Worm (Caenorhabditis elegans): Measurements from ENCODE around the gene gst-19.
"Not testable (repeated sequence)": the region's sequence is repeated elsewhere in the genome, so short reads cannot be mapped to it uniquely, and the experiment has no call there.

gst-19 gene

ce11 chrII:13670707-13671295 is 43.9 kb upstream of the gst-19 start:
- TF ChIP-seq elt-2 (tag; optimal IDR thresholded peaks at IDR 0.05) = peak; percentile 1
- no peak for TF ChIP-seq dve-1 (tag; optimal IDR thresholded peaks at IDR 0.05)

ce11 chrII:13668844-13669441 is 42.0 kb upstream of the gst-19 start, which contains the start of gene C31C9.7:
C31C9.7 (plus strand) TSS chrII:13669104.
- TF ChIP-seq ceh-6 (GFP tag; optimal IDR thresholded peaks at IDR 0.05) (no peak), Y22D7AL.16 (tag; optimal IDR thresholded peaks at IDR 0.05) (no peak), rnt-1 (tag; optimal IDR thresholded peaks at IDR 0.05) (no peak), unc-55 (GFP tag; optimal IDR thresholded peaks at IDR 0.05) (no peak), tbx-2 (tag; optimal IDR thresholded peaks at IDR 0.05) (no peak), ttx-3 (tag; optimal IDR thresholded peaks at IDR 0.05) (no peak), pax-1 (tag; optimal IDR thresholded peaks at IDR 0.05) (no peak), nhr-232 (tag; optimal IDR thresholded peaks at IDR 0.05) (no peak), F13H6.1 (tag; optimal IDR thresholded peaks at IDR 0.05) (no peak), madf-2 (tag; optimal IDR thresholded peaks at IDR 0.05) (no peak), zip-5 (tag; optimal IDR thresholded peaks at IDR 0.05) (no peak), C08G9.2 (tag; optimal IDR thresholded peaks at IDR 0.05) (no peak), ceh-19 (GFP tag; optimal IDR thresholded peaks at IDR 0.05) (no peak), ztf-16 (tag; optimal IDR thresholded peaks at IDR 0.05) (no peak)

- TF ChIP-seq pros-1 (tag; optimal IDR thresholded peaks at IDR 0.05) (no peak), dve-1 (tag; optimal IDR thresholded peaks at IDR 0.05) (peak; percentile 26), elt-2 (tag; optimal IDR thresholded peaks at IDR 0.05) (peak; percentile 99)
Observed at ce11 chrII:13664993-13665680, 38.2 kb upstream of the gst-19 start.

- no peak for TF ChIP-seq ceh-9 (tag; optimal IDR thresholded peaks at IDR 0.05)
- TF ChIP-seq ceh-22 (tag; optimal IDR thresholded peaks at IDR 0.05) = no peak
- no peak for TF ChIP-seq sox-4 (tag; optimal IDR thresholded peaks at IDR 0.05)
- TF ChIP-seq gmeb-2 (tag; optimal IDR thresholded peaks at IDR 0.05) = no peak
- TF ChIP-seq ama-1 (optimal IDR thresholded peaks at IDR 0.05) = no peak
- no peak for TF ChIP-seq nhr-11 (tag; optimal IDR thresholded peaks at IDR 0.05)
- TF ChIP-seq rnt-1 (tag; optimal IDR thresholded peaks at IDR 0.05) = no peak
- TF ChIP-seq unc-42 (tag; optimal IDR thresholded peaks at IDR 0.05) = no peak
- no peak for TF ChIP-seq ahr-1 (tag; optimal IDR thresholded peaks at IDR 0.05)
Observed at ce11 chrII:13664416-13664815, 37.5 kb upstream of the gst-19 start.

ce11 chrII:13661990-13662389 is 35.0 kb upstream of the gst-19 start, which contains the start of gene C31C9.6:
C31C9.6 (minus strand) TSS chrII:13662090.
- not testable (repeated sequence) for TF ChIP-seq mec-3 (tag; optimal IDR thresholded peaks at IDR 0.05; ENCODE audit: borderline replicate concordance); tbx-7 (tag; optimal IDR thresholded peaks at IDR 0.05); ztf-16 (tag; optimal IDR thresholded peaks at IDR 0.05)

ce11 chrII:13654723-13655122 is 27.8 kb upstream of the gst-19 start, which contains the start of gene C31C9.9:
C31C9.9 (plus strand) TSS chrII:13655023.
- TF ChIP-seq ceh-18 (tag; optimal IDR thresholded peaks at IDR 0.05); C38D4.7 (GFP tag; optimal IDR thresholded peaks at IDR 0.05); ahr-1 (tag; optimal IDR thresholded peaks at IDR 0.05): not testable (repeated sequence)

Data from whole organism, late embryonic.